Fruit fly (Drosophila melanogaster) ovary, adult (tissue): ENCODE results near the gene Sid.

Experiments used
- CG17801 ChIP-seq: fragments of 200-800 bp; optimal IDR thresholded peaks from 2 replicates; lab custom pipeline; 2019; ENCODE audit warnings: missing biosample characterization, mild to moderate bottlenecking, missing genetic modification characterization, moderate library complexity; ENCODE audit not compliant: partially characterized antibody

Gene Sid

dm6 chr3R:28670404-28670803 lies at the start of gene Sid:
Sid (plus strand) TSS chr3R:28670704.
- TF ChIP-seq CG17801 (GFP tag; lab: Kevin White, UChicago): no peak

- no peak for TF ChIP-seq CG17801 (GFP tag; lab: Kevin White, UChicago)
Measured at dm6 chr3R:28620813-28621212, 49.7 kb upstream of the Sid start.

dm6 chr3R:28623115-28623514 lies 47.4 kb upstream of the Sid start:
- TF ChIP-seq CG17801 (GFP tag; lab: Kevin White, UChicago): no peak

dm6 chr3R:28623564-28623963 lies 46.9 kb upstream of the Sid start:
- TF ChIP-seq CG17801 (GFP tag; lab: Kevin White, UChicago): no peak

- no peak for TF ChIP-seq CG17801 (GFP tag; lab: Kevin White, UChicago)
Measured at dm6 chr3R:28627267-28627666, 43.2 kb upstream of the Sid start.

dm6 chr3R:28628696-28629095 lies 41.8 kb upstream of the Sid start:
- no peak for TF ChIP-seq CG17801 (GFP tag; lab: Kevin White, UChicago)

- TF ChIP-seq CG17801 (GFP tag; lab: Kevin White, UChicago): no peak
Measured at dm6 chr3R:28629186-28629979, 41.1 kb upstream of the Sid start.

- TF ChIP-seq CG17801 (GFP tag; lab: Kevin White, UChicago): no peak
Measured at dm6 chr3R:28630092-28630491, 40.4 kb upstream of the Sid start.

- TF ChIP-seq CG17801 (GFP tag; lab: Kevin White, UChicago): no peak
Measured at dm6 chr3R:28630861-28631260, 39.6 kb upstream of the Sid start.

dm6 chr3R:28631753-28632152 lies 38.8 kb upstream of the Sid start:
- TF ChIP-seq CG17801 (GFP tag; lab: Kevin White, UChicago): no peak

- peak; percentile 80 for TF ChIP-seq CG17801 (GFP tag; lab: Kevin White, UChicago)
Measured at dm6 chr3R:28633746-28634145, 36.8 kb upstream of the Sid start.

- TF ChIP-seq CG17801 (GFP tag; lab: Kevin White, UChicago): no peak
Measured at dm6 chr3R:28634261-28634980, 36.1 kb upstream of the Sid start.

- no peak for TF ChIP-seq CG17801 (GFP tag; lab: Kevin White, UChicago)
Measured at dm6 chr3R:28634981-28635930, 35.2 kb upstream of the Sid start, which contains the start of gene CG10011. CG10011 (minus strand) TSS chr3R:28635099.

dm6 chr3R:28636111-28636510 lies 34.4 kb upstream of the Sid start, which contains the start of gene CG9988:
CG9988 (plus strand) TSS chr3R:28636411.
- TF ChIP-seq CG17801 (GFP tag; lab: Kevin White, UChicago): no peak

- TF ChIP-seq CG17801 (GFP tag; lab: Kevin White, UChicago): no peak
Measured at dm6 chr3R:28642791-28643190, 27.7 kb upstream of the Sid start, which contains the start of gene CG14062. CG14062 (minus strand) TSS chr3R:28642891.
